Fruit fly (Drosophila melanogaster) whole organism, embryonic: ENCODE results near the gene CG32751.
A peak's percentile ranks its signal among the peaks of the same experiment; 100 is the strongest.

Experiments used
- Blimp-1 ChIP-seq: fragments of 200-800 bp; sonication (Bioruptor generic); optimal IDR thresholded peaks from 3 replicates; lab custom pipeline; 2018; ENCODE audit warnings: missing biosample characterization, missing genetic modification characterization, mild to moderate bottlenecking, moderate library complexity, missing genetic modification reagents
- BtbVII ChIP-seq: fragments of 200-800 bp; sonication (Bioruptor generic); optimal IDR thresholded peaks from 3 replicates; lab custom pipeline; 2017; ENCODE audit warnings: missing biosample characterization, mild to moderate bottlenecking, missing genetic modification characterization
- CG11085 ChIP-seq: fragments of 200-800 bp; sonication (Bioruptor generic); IDR thresholded peaks from 2 replicates; pipeline ENCODE4 v1.3.6; 2022; ENCODE audit warnings: missing biosample characterization, missing genetic modification characterization
- CG11247 ChIP-seq: fragments of 200-800 bp; sonication (Bioruptor generic); IDR thresholded peaks from 2 replicates; pipeline ENCODE4 v1.3.6; 2022; ENCODE audit warnings: missing biosample characterization, missing genetic modification characterization
- CG11723 ChIP-seq: fragments of 200-800 bp; sonication (Bioruptor generic); optimal IDR thresholded peaks from 2 replicates; lab custom pipeline; 2017; ENCODE audit warnings: missing biosample characterization, mild to moderate bottlenecking, missing genetic modification characterization
- CG12071 ChIP-seq: fragments of 200-800 bp; sonication (Bioruptor generic); optimal IDR thresholded peaks from 3 replicates; lab custom pipeline; 2018; ENCODE audit warnings: missing biosample characterization, mild to moderate bottlenecking, missing genetic modification characterization
- CG12104 ChIP-seq: fragments of 200-800 bp; sonication (Bioruptor generic); optimal IDR thresholded peaks from 3 replicates; lab custom pipeline; 2016; ENCODE audit warnings: missing biosample characterization, missing genetic modification characterization
- CG12659 ChIP-seq: fragments of 200-800 bp; sonication (Bioruptor generic); optimal IDR thresholded peaks from 3 replicates; lab custom pipeline; 2017; ENCODE audit warnings: mild to moderate bottlenecking, missing biosample characterization, missing genetic modification reagents, missing genetic modification characterization
- CG12769 ChIP-seq: fragments of 200-800 bp; sonication (Bioruptor generic); optimal IDR thresholded peaks from 2 replicates; lab custom pipeline; 2019; ENCODE audit warnings: missing biosample characterization, mild to moderate bottlenecking, missing genetic modification characterization, moderate library complexity
- CG13296 ChIP-seq: fragments of 200-800 bp; sonication (Bioruptor generic); optimal IDR thresholded peaks from 3 replicates; lab custom pipeline; 2018; ENCODE audit warnings: missing biosample characterization, mild to moderate bottlenecking, missing genetic modification characterization
- CG15479 ChIP-seq: fragments of 200-800 bp; sonication (Bioruptor generic); optimal IDR thresholded peaks from 3 replicates; lab custom pipeline; 2019; ENCODE audit warnings: missing biosample characterization, mild to moderate bottlenecking, missing genetic modification characterization, moderate library complexity
- CG15601 ChIP-seq: fragments of 200-800 bp; sonication (Bioruptor generic); optimal IDR thresholded peaks from 3 replicates; lab custom pipeline; 2019; ENCODE audit warnings: missing biosample characterization, mild to moderate bottlenecking, missing genetic modification characterization, moderate library complexity
- CG16815 ChIP-seq: fragments of 200-800 bp; sonication (Bioruptor generic); optimal IDR thresholded peaks from 3 replicates; lab custom pipeline; 2017; ENCODE audit warnings: missing biosample characterization, mild to moderate bottlenecking, missing genetic modification characterization
- CG17568 ChIP-seq: fragments of 200-800 bp; sonication (Bioruptor generic); optimal IDR thresholded peaks from 2 replicates; lab custom pipeline; 2018; ENCODE audit warnings: missing biosample characterization, mild to moderate bottlenecking, missing genetic modification characterization, moderate library complexity
- CG3065 ChIP-seq: fragments of 200-800 bp; sonication (Bioruptor generic); optimal IDR thresholded peaks from 2 replicates; lab custom pipeline; 2016; ENCODE audit warnings: missing biosample characterization, missing genetic modification characterization
- CG32532 ChIP-seq: fragments of 200-800 bp; sonication (Bioruptor generic); IDR thresholded peaks from 2 replicates; pipeline ENCODE4 v1.3.6; 2022; ENCODE audit warnings: missing biosample characterization, missing genetic modification characterization
- CG32767 ChIP-seq: fragments of 200-800 bp; sonication (Bioruptor generic); IDR thresholded peaks from 2 replicates; pipeline ENCODE4 v1.3.6; 2022; ENCODE audit warnings: missing biosample characterization, missing genetic modification characterization
- CG32772 ChIP-seq: fragments of 200-800 bp; sonication (Bioruptor generic); IDR thresholded peaks from 2 replicates; pipeline ENCODE4 v1.3.6; 2022; ENCODE audit warnings: missing biosample characterization, missing genetic modification characterization
- CG3281 ChIP-seq: fragments of 200-800 bp; sonication (Bioruptor generic); optimal IDR thresholded peaks from 3 replicates; lab custom pipeline; 2017; ENCODE audit warnings: missing biosample characterization, mild to moderate bottlenecking, missing genetic modification characterization
- CG4424 ChIP-seq: fragments of 200-800 bp; sonication (Bioruptor generic); optimal IDR thresholded peaks from 3 replicates; lab custom pipeline; 2016; ENCODE audit warnings: missing biosample characterization, missing genetic modification characterization
- CG4730 ChIP-seq: fragments of 200-800 bp; sonication (Bioruptor generic); IDR thresholded peaks from 2 replicates; pipeline ENCODE4 v1.3.6; 2022; ENCODE audit warnings: missing biosample characterization, missing genetic modification characterization
- CG5953 ChIP-seq: fragments of 200-800 bp; sonication (Bioruptor generic); IDR thresholded peaks from 2 replicates; pipeline ENCODE4 v1.3.6; 2022; ENCODE audit warnings: missing biosample characterization, missing genetic modification characterization
- CG6689 ChIP-seq: fragments of 200-800 bp; sonication (Bioruptor generic); IDR thresholded peaks from 2 replicates; pipeline ENCODE4 v1.3.6; 2022; ENCODE audit warnings: missing biosample characterization, missing genetic modification characterization
- CG6791 ChIP-seq: fragments of 200-800 bp; sonication (Bioruptor generic); IDR thresholded peaks from 3 replicates; pipeline ENCODE4 v1.3.6; 2022; ENCODE audit warnings: missing biosample characterization, missing genetic modification characterization; ENCODE audit not compliant: partially characterized antibody
- CG9797 ChIP-seq: fragments of 200-800 bp; sonication (Bioruptor generic); optimal IDR thresholded peaks from 3 replicates; lab custom pipeline; 2018; ENCODE audit warnings: missing biosample characterization, mild to moderate bottlenecking, missing genetic modification characterization
- CG9876 ChIP-seq: fragments of 200-800 bp; sonication (Bioruptor generic); optimal IDR thresholded peaks from 2 replicates; lab custom pipeline; 2016; ENCODE audit warnings: missing biosample characterization, missing genetic modification characterization
- NfI ChIP-seq: fragments of 200-800 bp; sonication (Bioruptor generic); optimal IDR thresholded peaks from 3 replicates; lab custom pipeline; 2018; ENCODE audit warnings: missing biosample characterization, mild to moderate bottlenecking, missing genetic modification characterization, moderate library complexity
- Oli ChIP-seq: fragments of 200-800 bp; sonication (Bioruptor generic); optimal IDR thresholded peaks from 2 replicates; lab custom pipeline; 2018; ENCODE audit warnings: missing biosample characterization, mild to moderate bottlenecking, missing genetic modification characterization, moderate library complexity
- Sox102F ChIP-seq: fragments of 200-800 bp; sonication (Bioruptor generic); optimal IDR thresholded peaks from 2 replicates; lab custom pipeline; 2018; ENCODE audit warnings: missing biosample characterization, mild to moderate bottlenecking, missing genetic modification characterization, moderate library complexity
- Stat92E ChIP-seq, 3 experiments: fragments of >200 bp in 2 of 3; fragments of 200-800 bp in 1 of 3; sonication (Bioruptor generic) in 1 of 3; optimal IDR thresholded peaks; 2 replicates each; lab custom pipeline; 2017 to 2019; ENCODE audit warnings: missing biosample characterization in 3 of 3, missing genetic modification characterization in 3 of 3, mild to moderate bottlenecking in 1 of 3, moderate library complexity in 1 of 3
- TFAM ChIP-seq: fragments of 200-800 bp; sonication (Bioruptor generic); optimal IDR thresholded peaks from 2 replicates; lab custom pipeline; 2017; ENCODE audit warnings: missing biosample characterization, missing genetic modification characterization, inconsistent platforms
- ash1 ChIP-seq: fragments of 200-800 bp; sonication (Bioruptor generic); optimal IDR thresholded peaks from 2 replicates; lab custom pipeline; 2018; ENCODE audit warnings: missing biosample characterization, mild to moderate bottlenecking, missing genetic modification characterization
- bowl ChIP-seq: fragments of 200-800 bp; sonication (Bioruptor generic); IDR thresholded peaks from 2 replicates; pipeline ENCODE4 v1.3.6; 2022; ENCODE audit warnings: missing biosample characterization, missing genetic modification characterization
- chif ChIP-seq, 2 experiments: fragments of 200-800 bp; sonication (Bioruptor generic); optimal IDR thresholded peaks; 3 replicates each; lab custom pipeline; 2016; ENCODE audit warnings: missing biosample characterization in 2 of 2, missing genetic modification characterization in 2 of 2
- dm ChIP-seq: fragments of 200-800 bp; sonication (Bioruptor generic); optimal IDR thresholded peaks from 3 replicates; lab custom pipeline; 2016; ENCODE audit warnings: missing biosample characterization, missing genetic modification characterization
- exex ChIP-seq: fragments of 200-800 bp; sonication (Bioruptor generic); optimal IDR thresholded peaks from 4 replicates; lab custom pipeline; 2018; ENCODE audit warnings: missing biosample characterization, mild to moderate bottlenecking, missing genetic modification characterization, moderate library complexity
- eyg ChIP-seq: fragments of 200-800 bp; sonication (Bioruptor generic); optimal IDR thresholded peaks from 3 replicates; lab custom pipeline; 2016; ENCODE audit warnings: missing biosample characterization, missing genetic modification characterization
- fd3F ChIP-seq: fragments of 200-800 bp; sonication (Bioruptor generic); optimal IDR thresholded peaks from 2 replicates; lab custom pipeline; 2018; ENCODE audit warnings: missing biosample characterization, mild to moderate bottlenecking, missing genetic modification characterization, moderate library complexity
- her ChIP-seq: fragments of 200-800 bp; sonication (Bioruptor generic); optimal IDR thresholded peaks from 2 replicates; lab custom pipeline; 2016; ENCODE audit warnings: missing biosample characterization, missing genetic modification characterization
- ken ChIP-seq: fragments of 200-800 bp; sonication (Bioruptor generic); IDR thresholded peaks from 3 replicates; pipeline ENCODE4 v1.3.6; 2022; ENCODE audit warnings: missing biosample characterization, missing genetic modification characterization
- lbe ChIP-seq: fragments of 200-800 bp; sonication (Bioruptor generic); optimal IDR thresholded peaks from 2 replicates; lab custom pipeline; 2016; ENCODE audit warnings: missing biosample characterization, mild to moderate bottlenecking, missing genetic modification characterization
- lola ChIP-seq, 3 experiments: fragments of >200 bp in 2 of 3; fragments of 200-800 bp in 1 of 3; sonication (Bioruptor generic) in 1 of 3; optimal IDR thresholded peaks; 2 replicates each; lab custom pipeline; 2017 to 2019; ENCODE audit warnings: missing biosample characterization in 3 of 3, missing genetic modification characterization in 3 of 3, mild to moderate bottlenecking in 1 of 3, moderate library complexity in 1 of 3
- nau ChIP-seq: fragments of 200-800 bp; sonication (Bioruptor generic); optimal IDR thresholded peaks from 3 replicates; lab custom pipeline; 2017; ENCODE audit warnings: missing biosample characterization, mild to moderate bottlenecking, missing genetic modification characterization, missing genetic modification reagents
- nom ChIP-seq: fragments of 200-800 bp; sonication (Bioruptor generic); optimal IDR thresholded peaks from 2 replicates; lab custom pipeline; 2017; ENCODE audit warnings: missing biosample characterization, missing genetic modification characterization, mild to moderate bottlenecking, moderate library complexity, missing genetic modification reagents
- sens ChIP-seq: fragments of 200-800 bp; sonication (Bioruptor generic); peaks from one replicate; lab custom pipeline; 2016; ENCODE audit warnings: missing biosample characterization, missing genetic modification characterization
- stwl ChIP-seq: fragments of 200-800 bp; sonication (Bioruptor generic); optimal IDR thresholded peaks from 3 replicates; lab custom pipeline; 2018; ENCODE audit warnings: missing biosample characterization, mild to moderate bottlenecking, missing genetic modification characterization, moderate library complexity
- trem ChIP-seq: fragments of 200-800 bp; optimal IDR thresholded peaks from 3 replicates; lab custom pipeline; 2019; ENCODE audit warnings: missing biosample characterization, mild to moderate bottlenecking, missing genetic modification characterization, moderate library complexity

CG32751 gene

DNA sequence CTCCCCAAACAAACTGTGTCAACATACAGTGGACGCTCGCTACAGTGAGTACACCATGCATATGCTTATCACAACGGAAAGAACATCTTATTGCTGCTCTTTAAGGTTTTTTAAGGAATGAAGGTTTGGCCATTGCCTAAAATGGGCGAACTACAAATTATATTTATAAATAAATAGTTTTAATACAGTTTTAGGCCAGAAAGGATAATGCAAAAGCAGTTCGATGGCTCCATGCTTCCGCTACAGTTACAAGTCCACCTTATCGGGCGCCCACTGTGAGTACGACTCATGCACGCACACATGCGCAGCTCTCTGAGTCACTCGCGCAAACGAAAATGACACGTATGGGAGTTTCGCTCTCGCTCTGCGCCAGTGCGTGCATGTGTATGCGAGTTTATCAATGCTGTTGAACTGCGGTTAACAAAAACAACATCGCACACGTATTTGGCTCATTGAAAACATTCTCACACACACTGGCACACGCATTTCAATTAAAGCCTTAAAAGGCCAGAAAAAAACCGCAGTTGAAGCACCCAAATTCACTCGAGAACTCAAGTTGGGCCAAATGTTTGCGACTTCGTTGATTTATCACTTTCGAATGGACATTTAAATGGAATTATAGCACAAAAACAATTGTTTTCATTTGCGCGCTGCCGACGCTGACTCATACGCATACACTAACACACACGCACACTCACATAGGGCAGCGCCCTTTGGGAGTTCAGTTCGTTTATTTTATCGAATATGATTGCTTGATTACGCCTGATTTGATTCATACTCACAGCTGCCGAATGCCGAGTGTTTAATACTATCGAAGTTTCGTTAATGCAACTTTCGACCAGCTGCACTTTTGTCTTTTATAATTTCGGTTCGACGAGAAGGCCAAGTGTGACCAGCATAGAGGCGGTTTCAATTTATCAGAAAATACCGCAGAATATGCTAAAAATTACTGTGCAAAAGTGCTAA is 26.1 kb upstream of the CG32751 start, which contains the start of gene sqh (continued):
- peak; percentile 92 for TF ChIP-seq sens
- TF ChIP-seq lola (GFP tag; optimal IDR thresholded peaks at IDR 0.05; lab: Kevin White, UChicago): peak in 1 of 3 experiments; percentile 84
- TF ChIP-seq CG11085: peak; percentile 79
- peak; percentile 85 for TF ChIP-seq fd3F
- TF ChIP-seq CG17568: no peak
- TF ChIP-seq CG4424: peak; percentile 78
- peak; percentile 88 for TF ChIP-seq CG11723 (GFP tag; lab: Kevin White, UChicago)
- TF ChIP-seq CG6791 (GFP tag; lab: Robert Waterston, UW): no peak
- no peak for TF ChIP-seq CG9876 (GFP tag; lab: Kevin White, UChicago)
- TF ChIP-seq CG6689 (GFP tag; lab: Robert Waterston, UW): peak; percentile 95
- TF ChIP-seq nom (GFP tag; lab: Kevin White, UChicago): peak; percentile 70
- peak; percentile 87 for TF ChIP-seq CG32772 (GFP tag; lab: Robert Waterston, UW)
- no peak for TF ChIP-seq stwl (tag; lab: Kevin White, UChicago)
- peak; percentile 90 for TF ChIP-seq Oli (tag; lab: Kevin White, UChicago)
- TF ChIP-seq ash1 (GFP tag; lab: Kevin White, UChicago): no peak
- TF ChIP-seq CG12104 (GFP tag; lab: Kevin White, UChicago): peak; percentile 78
- TF ChIP-seq CG9797 (GFP tag; lab: Kevin White, UChicago): no peak
- TF ChIP-seq CG5953 (GFP tag; lab: Robert Waterston, UW): peak; percentile 77
- peak; percentile 94 for TF ChIP-seq CG15479 (GFP tag; lab: Kevin White, UChicago)
- TF ChIP-seq lbe (GFP tag; lab: Kevin White, UChicago): peak; percentile 75
- no peak for TF ChIP-seq eyg
- TF ChIP-seq Blimp-1: peak; percentile 78
- TF ChIP-seq CG15601 (tag; lab: Kevin White, UChicago): peak; percentile 78
- TF ChIP-seq CG12071 (GFP tag; lab: Kevin White, UChicago): peak; percentile 62
- TF ChIP-seq CG16815 (GFP tag; lab: Kevin White, UChicago): peak; percentile 89
- TF ChIP-seq NfI (GFP tag; lab: Kevin White, UChicago): peak; percentile 89
- TF ChIP-seq trem: peak; percentile 55
- peak; percentile 69; the same call in 1 of the 2 replicates for TF ChIP-seq bowl (GFP tag; lab: Robert Waterston, UW)
- TF ChIP-seq CG12659 (GFP tag; lab: Kevin White, UChicago): peak; percentile 93
- no peak for TF ChIP-seq her (GFP tag; lab: Kevin White, UChicago)
- peak; percentile 30 to 61 for TF ChIP-seq chif (GFP tag; optimal IDR thresholded peaks at IDR 0.05; lab: Kevin White, UChicago)
- TF ChIP-seq dm (GFP tag; lab: Kevin White, UChicago): no peak
- TF ChIP-seq CG32532 (GFP tag; lab: Robert Waterston, UW): peak; percentile 92
- TF ChIP-seq CG13296: peak; percentile 91
- TF ChIP-seq CG3281 (GFP tag; lab: Kevin White, UChicago): peak; percentile 83
- TF ChIP-seq nau (GFP tag; lab: Kevin White, UChicago): peak; percentile 84
- TF ChIP-seq CG32767 (GFP tag; lab: Robert Waterston, UW): peak; percentile 89
- peak in 1 of 3 experiments; percentile 95 for TF ChIP-seq Stat92E (GFP tag; optimal IDR thresholded peaks at IDR 0.05; lab: Kevin White, UChicago)
- peak; percentile 84 for TF ChIP-seq CG4730
- no peak for TF ChIP-seq CG12769 (tag; lab: Kevin White, UChicago)
- TF ChIP-seq CG3065 (GFP tag; lab: Kevin White, UChicago): peak; percentile 12
- peak; percentile 74 for TF ChIP-seq CG11247 (GFP tag; lab: Robert Waterston, UW)
- TF ChIP-seq ken: peak; percentile 92
- peak; percentile 80 for TF ChIP-seq BtbVII (GFP tag; lab: Kevin White, UChicago)
- TF ChIP-seq Sox102F (GFP tag; lab: Kevin White, UChicago): peak; percentile 86
- TF ChIP-seq exex (tag; lab: Kevin White, UChicago): peak; percentile 57
- no peak for TF ChIP-seq TFAM
